Fruit fly (Drosophila melanogaster) whole organism, prepupa: ENCODE measurements around the gene Ipp.

ENCODE experiments used
- CG10669 ChIP-seq: fragments of 200-800 bp; sonication (Bioruptor generic); optimal IDR thresholded peaks from 3 replicates; lab custom pipeline; 2018; ENCODE audit warnings: missing biosample characterization, mild to moderate bottlenecking, missing genetic modification characterization, moderate library complexity
- CG11902 ChIP-seq: fragments of 200-800 bp; sonication (Bioruptor generic); optimal IDR thresholded peaks from 3 replicates; lab custom pipeline; 2016; ENCODE audit warnings: missing biosample characterization, missing genetic modification characterization
- CG15336 ChIP-seq: fragments of 200-800 bp; sonication (Bioruptor generic); IDR thresholded peaks from 2 replicates; pipeline ENCODE4 v1.3.6; 2022; ENCODE audit warnings: missing biosample characterization, missing genetic modification characterization
- CG1621 ChIP-seq: fragments of 200-800 bp; sonication (Bioruptor generic); optimal IDR thresholded peaks from 3 replicates; lab custom pipeline; 2018; ENCODE audit warnings: missing biosample characterization, mild to moderate bottlenecking, missing genetic modification characterization
- CG16779 ChIP-seq: fragments of 200-800 bp; sonication (Bioruptor generic); optimal IDR thresholded peaks from 3 replicates; lab custom pipeline; 2017; ENCODE audit warnings: missing biosample characterization, mild to moderate bottlenecking, missing genetic modification characterization
- CG3032 ChIP-seq: fragments of 200-800 bp; optimal IDR thresholded peaks from 2 replicates; lab custom pipeline; 2019; ENCODE audit warnings: missing biosample characterization, mild to moderate bottlenecking, missing genetic modification characterization, moderate library complexity
- CG31627 ChIP-seq: fragments of 200-800 bp; sonication (Bioruptor generic); optimal IDR thresholded peaks from 3 replicates; lab custom pipeline; 2016; ENCODE audit warnings: missing biosample characterization, missing genetic modification characterization
- CG32006 ChIP-seq: fragments of 200-800 bp; sonication (Bioruptor generic); optimal IDR thresholded peaks from 3 replicates; lab custom pipeline; 2017; ENCODE audit warnings: missing biosample characterization, mild to moderate bottlenecking, missing genetic modification characterization
- CG34406 ChIP-seq: fragments of 200-800 bp; sonication (Bioruptor generic); optimal IDR thresholded peaks from 3 replicates; lab custom pipeline; 2016; ENCODE audit warnings: missing biosample characterization, missing genetic modification characterization
- CG4318 ChIP-seq: fragments of 200-800 bp; sonication (Bioruptor generic); optimal IDR thresholded peaks from 3 replicates; lab custom pipeline; 2017; ENCODE audit warnings: missing biosample characterization, mild to moderate bottlenecking, missing genetic modification characterization
- CG6163 ChIP-seq: fragments of 200-800 bp; sonication (Bioruptor generic); IDR thresholded peaks from 3 replicates; pipeline ENCODE4 v1.3.6; 2022; ENCODE audit warnings: missing biosample characterization, missing genetic modification characterization
- CG8319 ChIP-seq: fragments of 200-800 bp; sonication (Bioruptor generic); optimal IDR thresholded peaks from 3 replicates; lab custom pipeline; 2016; ENCODE audit warnings: missing biosample characterization, missing genetic modification characterization
- CG8632 ChIP-seq: fragments of 200-800 bp; sonication (Bioruptor generic); optimal IDR thresholded peaks from 3 replicates; lab custom pipeline; 2016; ENCODE audit warnings: missing biosample characterization, missing genetic modification characterization
- Eip75B ChIP-seq: fragments of 200-800 bp; sonication (Bioruptor generic); optimal IDR thresholded peaks from 3 replicates; lab custom pipeline; 2016; ENCODE audit warnings: missing biosample characterization, missing genetic modification characterization
- Eip78C ChIP-seq: fragments of 200-800 bp; sonication (Bioruptor generic); peaks from one replicate; lab custom pipeline; 2016; ENCODE audit warnings: missing biosample characterization, missing genetic modification characterization
- Ets21C ChIP-seq: fragments of 200-800 bp; sonication (Bioruptor generic); optimal IDR thresholded peaks from 3 replicates; lab custom pipeline; 2016; ENCODE audit warnings: missing biosample characterization, missing genetic modification characterization
- Ets96B ChIP-seq: fragments of 200-800 bp; optimal IDR thresholded peaks from 2 replicates; lab custom pipeline; 2019; ENCODE audit warnings: missing biosample characterization, mild to moderate bottlenecking, missing genetic modification characterization, moderate library complexity
- Gug ChIP-seq: fragments of 200-800 bp; sonication (Bioruptor generic); IDR thresholded peaks from 2 replicates; pipeline ENCODE4 v1.3.6; 2022; ENCODE audit warnings: missing biosample characterization, missing genetic modification characterization
- Hr38 ChIP-seq: sonication (Bioruptor generic); optimal IDR thresholded peaks from 2 replicates; lab custom pipeline; 2016; ENCODE audit warnings: missing biosample characterization, missing genetic modification characterization
- Hr39 ChIP-seq: fragments of 200-800 bp; sonication (Bioruptor generic); optimal IDR thresholded peaks from 2 replicates; lab custom pipeline; 2016; ENCODE audit warnings: missing biosample characterization, missing genetic modification characterization
- Hr4 ChIP-seq: fragments of 200-800 bp; sonication (Bioruptor generic); optimal IDR thresholded peaks from 3 replicates; lab custom pipeline; 2016; ENCODE audit warnings: missing biosample characterization, missing genetic modification characterization
- Met ChIP-seq: fragments of 200-800 bp; sonication (Bioruptor generic); optimal IDR thresholded peaks from 3 replicates; lab custom pipeline; 2016; ENCODE audit warnings: missing biosample characterization, missing genetic modification characterization
- Smox ChIP-seq: fragments of 200-800 bp; sonication (Bioruptor generic); optimal IDR thresholded peaks from 3 replicates; lab custom pipeline; 2016; ENCODE audit warnings: missing biosample characterization, missing genetic modification characterization
- Sox102F ChIP-seq: fragments of 200-800 bp; sonication (Bioruptor generic); optimal IDR thresholded peaks from 2 replicates; lab custom pipeline; 2016; ENCODE audit warnings: missing biosample characterization, mild to moderate bottlenecking, missing genetic modification characterization
- Sox15 ChIP-seq: fragments of 200-800 bp; sonication (Bioruptor generic); optimal IDR thresholded peaks from 3 replicates; lab custom pipeline; 2016; ENCODE audit warnings: missing biosample characterization, missing genetic modification characterization
- acj6 ChIP-seq: fragments of 200-800 bp; sonication (Bioruptor generic); optimal IDR thresholded peaks from 3 replicates; lab custom pipeline; 2016; ENCODE audit warnings: missing biosample characterization, missing genetic modification characterization
- cyc ChIP-seq: fragments of 200-800 bp; sonication (Bioruptor generic); optimal IDR thresholded peaks from 3 replicates; lab custom pipeline; 2016; ENCODE audit warnings: missing biosample characterization, missing genetic modification characterization
- dac ChIP-seq: fragments of 200-800 bp; sonication (Bioruptor generic); optimal IDR thresholded peaks from 2 replicates; lab custom pipeline; 2017; ENCODE audit warnings: missing biosample characterization, mild to moderate bottlenecking, missing genetic modification characterization
- eg ChIP-seq: fragments of 200-800 bp; sonication (Bioruptor generic); IDR thresholded peaks from 3 replicates; pipeline ENCODE4 v1.3.6; 2022; ENCODE audit warnings: missing biosample characterization, missing genetic modification characterization
- esn ChIP-seq: fragments of 200-800 bp; sonication (Bioruptor generic); optimal IDR thresholded peaks from 2 replicates; lab custom pipeline; 2016; ENCODE audit warnings: missing biosample characterization, mild to moderate bottlenecking, missing genetic modification characterization, moderate library complexity
- fd59A ChIP-seq: fragments of 200-800 bp; sonication (Bioruptor generic); optimal IDR thresholded peaks from 2 replicates; lab custom pipeline; 2017; ENCODE audit warnings: missing biosample characterization, mild to moderate bottlenecking, missing genetic modification characterization, missing genetic modification reagents
- fd85E ChIP-seq: fragments of 200-800 bp; sonication (Bioruptor generic); optimal IDR thresholded peaks from 3 replicates; lab custom pipeline; 2016; ENCODE audit warnings: missing biosample characterization, missing genetic modification characterization
- fkh ChIP-seq: fragments of 200-800 bp; sonication (Bioruptor generic); optimal IDR thresholded peaks from 3 replicates; lab custom pipeline; 2017; ENCODE audit warnings: missing biosample characterization, mild to moderate bottlenecking, missing genetic modification characterization, moderate library complexity
- lz ChIP-seq: fragments of 200-800 bp; sonication (Bioruptor generic); optimal IDR thresholded peaks from 3 replicates; lab custom pipeline; 2016; ENCODE audit warnings: missing biosample characterization, missing genetic modification characterization
- net ChIP-seq: fragments of 200-800 bp; sonication (Bioruptor generic); optimal IDR thresholded peaks from 3 replicates; lab custom pipeline; 2016; ENCODE audit warnings: missing biosample characterization, missing genetic modification characterization
- pdm3 ChIP-seq: fragments of 200-800 bp; sonication (Bioruptor generic); optimal IDR thresholded peaks from 3 replicates; lab custom pipeline; 2016; ENCODE audit warnings: missing biosample characterization, missing genetic modification characterization
- spab ChIP-seq: fragments of 200-800 bp; sonication (Bioruptor generic); optimal IDR thresholded peaks from 2 replicates; lab custom pipeline; 2017; ENCODE audit warnings: missing biosample characterization, mild to moderate bottlenecking, missing genetic modification characterization, missing genetic modification reagents
- ss ChIP-seq, 2 experiments: fragments of 200-800 bp; sonication (Bioruptor generic); optimal IDR thresholded peaks; 2 replicates in 1 of 2; 3 replicates in 1 of 2; lab custom pipeline; 2017 to 2018; ENCODE audit warnings: mild to moderate bottlenecking in 2 of 2, missing biosample characterization in 2 of 2, missing genetic modification characterization in 2 of 2, moderate library complexity in 1 of 2
- topi ChIP-seq: fragments of 200-800 bp; sonication (Bioruptor generic); optimal IDR thresholded peaks from 3 replicates; lab custom pipeline; 2016; ENCODE audit warnings: missing biosample characterization, missing genetic modification characterization
- vri ChIP-seq: fragments of 200-800 bp; sonication (Bioruptor generic); optimal IDR thresholded peaks from 3 replicates; lab custom pipeline; 2016; ENCODE audit warnings: missing biosample characterization, mild to moderate bottlenecking, missing genetic modification characterization

Ipp gene

DNA sequence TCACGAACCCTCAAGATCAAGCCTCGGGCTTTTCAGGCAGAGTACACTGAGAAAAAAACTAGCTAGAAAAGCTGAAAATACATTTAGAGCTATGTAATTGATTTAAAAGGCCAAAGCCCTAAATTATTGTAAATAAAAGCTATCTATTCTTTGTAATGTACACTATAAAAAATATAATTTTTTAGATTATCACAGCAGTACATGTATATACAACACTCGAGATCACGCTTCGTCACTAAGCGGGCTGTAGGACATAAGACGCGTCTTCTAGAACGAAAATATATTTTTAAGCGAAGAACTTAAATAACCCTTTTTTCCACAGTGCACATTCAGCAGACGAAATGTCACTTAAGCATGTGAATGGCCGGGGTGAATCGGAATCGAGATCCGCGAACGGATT lies 17.2 kb upstream of the Ipp start (continued):
- no peak for TF ChIP-seq eg
- no peak for TF ChIP-seq Hr38
- TF ChIP-seq topi, result peak; percentile 75
- no peak for TF ChIP-seq CG15336
- TF ChIP-seq CG1621 (tag; lab: Kevin White, UChicago), result peak; percentile 19
- TF ChIP-seq dac (GFP tag; lab: Kevin White, UChicago), result no peak
- TF ChIP-seq CG3032 (tag; lab: Kevin White, UChicago), result peak; percentile 65
- TF ChIP-seq CG16779 (tag; lab: Kevin White, UChicago), result no peak

- TF ChIP-seq eg (no peak), Hr38 (no peak), CG4318 (no peak), cyc (GFP tag; lab: Kevin White, UChicago) (no peak), fd85E (GFP tag; lab: Kevin White, UChicago) (no peak), fkh (GFP tag; lab: Kevin White, UChicago) (no peak), CG8319 (GFP tag; lab: Kevin White, UChicago) (no peak), Ets21C (GFP tag; lab: Kevin White, UChicago) (no peak), CG15336 (no peak), CG32006 (GFP tag; lab: Kevin White, UChicago) (no peak)
Measured at dm6 chr3R:13943360-13943759, 15.2 kb upstream of the Ipp start, which contains the start of gene Art9. Gene Art9 (minus strand): TSS chr3R:13943460.

DNA sequence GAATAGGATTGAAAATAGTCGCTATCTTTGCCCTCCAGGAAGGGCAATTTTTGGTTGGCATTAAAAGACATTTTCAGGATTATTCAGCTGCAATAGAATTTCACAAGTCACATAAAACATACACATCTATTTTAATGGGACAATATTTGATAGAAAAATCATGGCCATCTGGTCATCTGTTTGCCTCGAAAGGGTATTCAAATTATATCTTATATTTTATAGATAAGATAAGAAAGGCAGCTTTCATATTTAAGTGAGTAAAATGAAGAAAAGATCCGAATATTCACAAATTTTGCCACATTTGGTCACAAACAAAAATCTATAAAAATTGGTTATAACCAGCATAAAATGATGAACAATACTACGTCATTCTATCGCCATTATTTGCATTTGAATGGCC lies 12.9 kb upstream of the Ipp start, which contains the start of gene Art6:
Gene Art6 (minus strand): TSS at position 101 of the 400 bp plus-strand sequence.
- no peak for TF ChIP-seq vri (GFP tag; lab: Kevin White, UChicago)
- TF ChIP-seq CG8632, result no peak
- no peak for TF ChIP-seq CG16779 (tag; lab: Kevin White, UChicago)
- no peak for TF ChIP-seq CG10669 (GFP tag; lab: Kevin White, UChicago)
- TF ChIP-seq Smox, result no peak

DNA sequence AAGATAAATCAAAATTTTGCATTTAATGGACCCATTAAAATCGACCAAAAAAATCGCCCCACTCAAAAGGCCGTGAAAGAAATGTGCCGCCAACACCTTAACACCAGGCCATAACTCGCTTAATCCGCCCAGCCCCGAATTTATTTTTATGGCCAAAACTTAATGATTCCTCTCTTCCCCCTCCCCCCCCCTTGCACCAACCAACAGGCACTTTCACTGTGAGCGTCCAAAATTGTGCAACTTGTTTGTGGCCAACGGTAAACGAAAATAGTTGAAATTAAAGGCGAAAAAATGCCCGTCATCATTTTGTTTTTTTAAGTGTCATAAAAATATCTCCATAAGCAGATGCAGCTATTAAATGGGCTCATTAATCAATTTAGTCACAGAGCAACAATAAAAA lies 12.5 kb upstream of the Ipp start:
- TF ChIP-seq CG10669 (GFP tag; lab: Kevin White, UChicago) (no peak), lz (GFP tag; lab: Kevin White, UChicago) (no peak), Hr39 (no peak), esn (GFP tag; lab: Kevin White, UChicago) (no peak), Eip78C (GFP tag; lab: Kevin White, UChicago) (no peak), Sox102F (GFP tag; lab: Kevin White, UChicago) (no peak), Eip75B (no peak), Sox15 (GFP tag; lab: Kevin White, UChicago) (no peak), vri (GFP tag; lab: Kevin White, UChicago) (no peak), Hr4 (GFP tag; lab: Kevin White, UChicago) (no peak), CG8319 (GFP tag; lab: Kevin White, UChicago) (no peak), Met (GFP tag; lab: Kevin White, UChicago) (no peak), CG31627 (GFP tag; lab: Kevin White, UChicago) (no peak), CG34406 (no peak), net (no peak), acj6 (GFP tag; lab: Kevin White, UChicago) (no peak)

dm6 chr3R:13947415-13947814 lies 11.2 kb upstream of the Ipp start:
- TF ChIP-seq Eip78C (GFP tag; lab: Kevin White, UChicago) (peak; percentile 13), CG11902 (GFP tag; lab: Kevin White, UChicago) (no peak)
- TF ChIP-seq, all 60 proteins: peak for 1

DNA sequence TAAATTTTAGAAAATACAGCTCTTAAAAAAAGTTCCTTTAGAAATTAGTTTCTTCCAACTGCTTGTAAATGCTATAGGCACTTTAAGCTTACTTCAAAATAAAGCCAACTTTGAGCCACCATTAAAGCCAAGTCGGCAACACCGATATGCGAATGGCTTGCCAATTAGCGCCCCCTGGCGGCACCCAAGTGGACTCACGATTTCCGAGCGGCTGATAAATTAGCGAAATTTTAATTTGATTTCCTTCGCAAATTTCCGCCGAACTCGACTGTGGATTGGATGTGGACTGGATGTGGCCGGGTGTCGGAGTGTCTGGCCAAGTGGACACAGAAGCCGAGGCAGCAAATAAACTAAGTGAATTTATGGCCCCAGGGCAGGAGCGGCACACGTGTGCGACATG lies 10.4 kb upstream of the Ipp start, which contains the start of gene CG31517:
Gene CG31517 (plus strand): TSS at position 184 of the 400 bp plus-strand sequence.
- TF ChIP-seq Eip78C (GFP tag; lab: Kevin White, UChicago), result no peak
- TF ChIP-seq fd59A (GFP tag; lab: Kevin White, UChicago), result no peak
- TF ChIP-seq Ets96B (tag; lab: Kevin White, UChicago), result no peak
- TF ChIP-seq CG10669 (GFP tag; lab: Kevin White, UChicago), result no peak
- TF ChIP-seq spab (GFP tag; lab: Kevin White, UChicago), result no peak
- no peak for TF ChIP-seq Gug (GFP tag; lab: Robert Waterston, UW)
- TF ChIP-seq pdm3, result no peak
- no peak for TF ChIP-seq Sox102F (GFP tag; lab: Kevin White, UChicago)
- no peak for TF ChIP-seq net
- TF ChIP-seq CG6163 (GFP tag; lab: Robert Waterston, UW), result no peak
- no peak for TF ChIP-seq CG34406
- TF ChIP-seq ss (GFP tag; optimal IDR thresholded peaks at IDR 0.05; lab: Kevin White, UChicago), result no peak
- no peak for TF ChIP-seq Ets21C (GFP tag; lab: Kevin White, UChicago)
